Fruit fly (Drosophila melanogaster): ENCODE measurements around the gene cDIP.

cDIP gene

DNA sequence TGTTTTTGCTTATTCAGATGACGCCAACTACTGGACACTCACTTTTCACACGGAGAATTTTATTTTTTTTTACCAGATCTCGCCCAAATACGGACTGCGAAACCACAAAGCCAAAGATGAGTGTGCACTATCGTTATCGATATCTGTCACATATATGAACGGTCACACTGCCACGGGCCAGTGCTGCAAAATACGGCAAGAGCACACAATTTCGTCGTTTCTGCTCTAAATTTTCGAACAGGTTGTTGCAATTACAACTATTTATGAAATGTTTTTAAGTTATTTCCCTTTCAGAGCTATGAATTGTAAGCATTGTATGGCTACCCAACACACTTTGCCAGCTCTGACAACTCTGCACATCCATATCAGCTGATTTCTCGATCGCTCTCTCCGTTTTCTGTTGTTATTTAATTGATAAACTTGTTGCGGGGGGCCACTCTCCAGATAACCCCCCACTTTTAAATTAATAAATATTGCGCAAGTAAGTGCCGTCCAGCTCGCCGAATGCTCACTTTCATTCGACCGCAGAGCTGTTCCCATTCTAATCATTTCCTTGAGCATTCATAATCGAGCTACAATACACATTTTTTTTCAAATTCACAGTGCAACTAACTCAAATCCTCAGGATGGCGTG is 33.4 kb downstream of the cDIP start, which contains the start of the genes slmb and CG5793 (continued):
- peak; percentile 42 for TF ChIP-seq MESR4 (GFP tag; optimal IDR thresholded peaks at IDR 0.05)
- TF ChIP-seq CG3407 (GFP tag; optimal IDR thresholded peaks at IDR 0.05) = no peak
- TF ChIP-seq D19B (GFP tag; optimal IDR thresholded peaks at IDR 0.05) = no peak
- TF ChIP-seq CG30403 (GFP tag; optimal IDR thresholded peaks at IDR 0.05) = peak; percentile 62
- peak; percentile 33 for TF ChIP-seq CG4328 (GFP tag; optimal IDR thresholded peaks at IDR 0.05)
- no peak for TF ChIP-seq ro (GFP tag; IDR thresholded peaks at IDR 0.05)
- peak; percentile 12 for TF ChIP-seq Abd-B (GFP tag; optimal IDR thresholded peaks at IDR 0.05)
- no peak for TF ChIP-seq CG7271 (tag; optimal IDR thresholded peaks at IDR 0.05)
- peak; percentile 33 for TF ChIP-seq trh (GFP tag; optimal IDR thresholded peaks at IDR 0.05)
- peak; percentile 81 for TF ChIP-seq HmgZ (tag; optimal IDR thresholded peaks at IDR 0.05)
- TF ChIP-seq ato (GFP tag; IDR thresholded peaks at IDR 0.05; ENCODE audit: partially characterized antibody) = 0 out of 2 replicates have a peak, but pooled peaks have one; percentile 49
- peak; percentile 74 for TF ChIP-seq CG9932 (GFP tag; IDR thresholded peaks at IDR 0.05)
- TF ChIP-seq psq (GFP tag; optimal IDR thresholded peaks at IDR 0.05) = peak; percentile 15
- no peak for TF ChIP-seq nau (GFP tag; optimal IDR thresholded peaks at IDR 0.05)
- peak; percentile 39 for TF ChIP-seq MTF-1 (GFP tag; optimal IDR thresholded peaks at IDR 0.05; ENCODE audit: borderline replicate concordance)
- TF ChIP-seq CG13287 (GFP tag; IDR thresholded peaks at IDR 0.05; ENCODE audit: partially characterized antibody) = peak; percentile 80
- TF ChIP-seq Ets65A (GFP tag) = peak; percentile 93
- TF ChIP-seq abd-A (tag; optimal IDR thresholded peaks at IDR 0.05) = no peak
- peak; percentile 46 for TF ChIP-seq fd102C (GFP tag; optimal IDR thresholded peaks at IDR 0.05)
- TF ChIP-seq usp (GFP tag; optimal IDR thresholded peaks at IDR 0.05) = no peak
- TF ChIP-seq CG17328 (GFP tag; IDR thresholded peaks at IDR 0.05) = 0 out of 2 replicates have a peak, but pooled peaks have one; percentile 37
- no peak for TF ChIP-seq sisA (GFP tag; IDR thresholded peaks at IDR 0.05)
- peak; percentile 8 for TF ChIP-seq CG12942 (GFP tag; optimal IDR thresholded peaks at IDR 0.05)
- no peak for TF ChIP-seq h (optimal IDR thresholded peaks at IDR 0.05)
- no peak for TF ChIP-seq sc (optimal IDR thresholded peaks at IDR 0.05)
- TF ChIP-seq sc (GFP tag; optimal IDR thresholded peaks at IDR 0.05) = no peak
- TF ChIP-seq wdn (GFP tag; IDR thresholded peaks at IDR 0.05) = 0 out of 2 replicates have a peak, but pooled peaks have one; percentile 2
- TF ChIP-seq unc-4 (GFP tag; IDR thresholded peaks at IDR 0.05; ENCODE audit: partially characterized antibody) = peak; percentile 72
- TF ChIP-seq CG32532 (GFP tag; IDR thresholded peaks at IDR 0.05) = 0 out of 2 replicates have a peak, but pooled peaks have one; percentile 47
- peak; percentile 73 for TF ChIP-seq kay (GFP tag; optimal IDR thresholded peaks at IDR 0.05)
- TF ChIP-seq Chrac-16 (GFP tag; optimal IDR thresholded peaks at IDR 0.05) = peak; percentile 42
- TF ChIP-seq caup (GFP tag; optimal IDR thresholded peaks at IDR 0.05; ENCODE audit: severe bottlenecking) = peak; percentile 42
- no peak for TF ChIP-seq H2.0 (GFP tag; IDR thresholded peaks at IDR 0.05)
- no peak for TF ChIP-seq CG34422 (GFP tag; IDR thresholded peaks at IDR 0.05)
- no peak; the same call in 1 of the 2 replicates for TF ChIP-seq rib (GFP tag; IDR thresholded peaks at IDR 0.05)
- TF ChIP-seq otp (GFP tag; IDR thresholded peaks at IDR 0.05) = no peak
- TF ChIP-seq bab2 (GFP tag; optimal IDR thresholded peaks at IDR 0.05) = peak; percentile 43
- TF ChIP-seq CG11456 (GFP tag; IDR thresholded peaks at IDR 0.05) = peak; percentile 58; the same call in 1 of the 3 replicates
- no peak for TF ChIP-seq cas (GFP tag; IDR thresholded peaks at IDR 0.05)
- TF ChIP-seq CG10366 (GFP tag; IDR thresholded peaks at IDR 0.05) = peak; percentile 29; the same call in 1 of the 2 replicates
- TF ChIP-seq cato (GFP tag; optimal IDR thresholded peaks at IDR 0.05; ENCODE audit: borderline replicate concordance) = no peak
- TF ChIP-seq CG13424 (tag; optimal IDR thresholded peaks at IDR 0.05) = peak; percentile 30
- TF ChIP-seq ken (GFP tag; IDR thresholded peaks at IDR 0.05) = peak; percentile 62; the same call in 1 of the 3 replicates
- TF ChIP-seq Mrtf (GFP tag; IDR thresholded peaks at IDR 0.05) = no peak
- peak; percentile 91 for TF ChIP-seq CG34376 (GFP tag; optimal IDR thresholded peaks at IDR 0.05)
- no peak for TF ChIP-seq Fer1 (GFP tag; optimal IDR thresholded peaks at IDR 0.05)
- no peak for TF ChIP-seq Bteb2 (GFP tag; optimal IDR thresholded peaks at IDR 0.05)
- no peak for TF ChIP-seq fd64A (GFP tag; optimal IDR thresholded peaks at IDR 0.05)
- TF ChIP-seq emc (GFP tag; optimal IDR thresholded peaks at IDR 0.05) = no peak
- TF ChIP-seq sima (GFP tag; optimal IDR thresholded peaks at IDR 0.05) = peak; percentile 16
- TF ChIP-seq al (GFP tag; IDR thresholded peaks at IDR 0.05) = no peak

All from whole organism, embryonic.